Worm (Caenorhabditis elegans): Measurements from ENCODE around the gene T25B2.3.

- TF ChIP-seq ceh-9 (tag; optimal IDR thresholded peaks at IDR 0.05) (no peak), nhr-23 (tag; optimal IDR thresholded peaks at IDR 0.05) (no peak)
These were observed 11.9 kb downstream of the T25B2.3 start, which contains the start of gene T13C5.10 for ce11 chrX:6187848-6188247.
